Worm (Caenorhabditis elegans) whole organism, L2 larva: ENCODE measurements around the gene B0024.15.

Experiments used
- C34F6.9 ChIP-seq: fragments of 150-350 bp; optimal IDR thresholded peaks from 2 replicates; lab custom pipeline; 2014; ENCODE audit warnings: missing biosample characterization, missing genetic modification characterization
- alr-1 ChIP-seq: fragments of 150-350 bp; optimal IDR thresholded peaks from 2 replicates; lab custom pipeline; 2014; ENCODE audit warnings: missing biosample characterization, missing genetic modification characterization
- aly-2 ChIP-seq: fragments of 150-350 bp; optimal IDR thresholded peaks from 2 replicates; lab custom pipeline; 2014; ENCODE audit warnings: missing biosample characterization, missing genetic modification characterization
- ama-1 ChIP-seq: fragments of 150-350 bp; optimal IDR thresholded peaks from 2 replicates; lab custom pipeline; 2018; ENCODE audit warnings: inconsistent platforms
- blmp-1 ChIP-seq: sonication (generic microtip); optimal IDR thresholded peaks from 2 replicates; lab custom pipeline; 2017; ENCODE audit warnings: missing genetic modification characterization, mild to moderate bottlenecking, missing compliant biosample characterization, antibody characterized with exemption, moderate library complexity; ENCODE audit not compliant: insufficient read depth
- ceh-16 ChIP-seq: fragments of 150-350 bp; optimal IDR thresholded peaks from 2 replicates; lab custom pipeline; 2014; ENCODE audit warnings: missing biosample characterization, missing genetic modification characterization
- egl-27 ChIP-seq: sonication (generic microtip); optimal IDR thresholded peaks from 3 replicates; lab custom pipeline; 2017; ENCODE audit warnings: missing biosample characterization, missing genetic modification reagents, missing genetic modification characterization
- elt-1 ChIP-seq: fragments of 150-350 bp; optimal IDR thresholded peaks from 2 replicates; lab custom pipeline; 2014; ENCODE audit warnings: missing biosample characterization, missing genetic modification characterization
- elt-3 ChIP-seq: sonication (generic microtip); optimal IDR thresholded peaks from 2 replicates; lab custom pipeline; 2017; ENCODE audit warnings: missing biosample characterization, missing genetic modification characterization
- fos-1 ChIP-seq: fragments of 150-350 bp; optimal IDR thresholded peaks from 2 replicates; lab custom pipeline; 2014; ENCODE audit warnings: missing biosample characterization, missing genetic modification characterization
- lin-11 ChIP-seq: fragments of 150-350 bp; sonication (generic microtip); optimal IDR thresholded peaks from 2 replicates; lab custom pipeline; 2014; ENCODE audit warnings: missing biosample characterization, missing genetic modification characterization, inconsistent platforms, mixed read lengths
- lin-39 ChIP-seq: fragments of 150-350 bp; optimal IDR thresholded peaks from 2 replicates; lab custom pipeline; 2014; ENCODE audit warnings: missing biosample characterization, missing genetic modification reagents, missing genetic modification characterization
- lsy-2 ChIP-seq, 2 experiments: fragments of 150-350 bp in 1 of 2; sonication (generic microtip) in 1 of 2; optimal IDR thresholded peaks; 2 replicates each; lab custom pipeline; 2014 to 2017; ENCODE audit warnings: missing biosample characterization in 2 of 2, missing genetic modification characterization in 2 of 2
- mbf-1 ChIP-seq: sonication (generic microtip); optimal IDR thresholded peaks from 2 replicates; lab custom pipeline; 2017; ENCODE audit warnings: missing biosample characterization, missing genetic modification characterization
- mdl-1 ChIP-seq, 2 experiments: fragments of 150-350 bp in 1 of 2; sonication (generic microtip) in 1 of 2; optimal IDR thresholded peaks; 2 replicates each; lab custom pipeline; 2017; ENCODE audit warnings: missing biosample characterization in 2 of 2, missing genetic modification characterization in 2 of 2
- nhr-10 ChIP-seq: sonication (generic microtip); optimal IDR thresholded peaks from 2 replicates; lab custom pipeline; 2017; ENCODE audit warnings: missing biosample characterization, missing genetic modification characterization
- nhr-11 ChIP-seq: fragments of 150-350 bp; optimal IDR thresholded peaks from 2 replicates; lab custom pipeline; 2014; ENCODE audit warnings: missing biosample characterization, missing genetic modification characterization
- nhr-12 ChIP-seq: fragments of 150-350 bp; optimal IDR thresholded peaks from 2 replicates; lab custom pipeline; 2014; ENCODE audit warnings: missing biosample characterization, missing genetic modification characterization
- nhr-23 ChIP-seq: fragments of 150-350 bp; optimal IDR thresholded peaks from 2 replicates; lab custom pipeline; 2014; ENCODE audit warnings: missing biosample characterization, missing genetic modification reagents, missing genetic modification characterization
- nhr-237 ChIP-seq: fragments of 150-350 bp; optimal IDR thresholded peaks from 2 replicates; lab custom pipeline; 2014; ENCODE audit warnings: missing biosample characterization, missing genetic modification characterization
- nhr-25 ChIP-seq: fragments of 150-350 bp; sonication (generic microtip); optimal IDR thresholded peaks from 3 replicates; lab custom pipeline; 2014; ENCODE audit warnings: missing biosample characterization, missing genetic modification characterization
- peb-1 ChIP-seq: fragments of 150-350 bp; optimal IDR thresholded peaks from 2 replicates; lab custom pipeline; 2014; ENCODE audit warnings: missing biosample characterization, missing genetic modification characterization
- sem-4 ChIP-seq: fragments of 150-350 bp; optimal IDR thresholded peaks from 2 replicates; lab custom pipeline; 2014; ENCODE audit warnings: missing biosample characterization, missing genetic modification reagents, missing genetic modification characterization
- sma-3 ChIP-seq: sonication (generic microtip); optimal IDR thresholded peaks from 2 replicates; lab custom pipeline; 2016; ENCODE audit warnings: missing genetic modification reagents, missing genetic modification characterization, missing compliant biosample characterization
- sma-9 ChIP-seq, 2 experiments: fragments of 150-350 bp in 1 of 2; sonication (generic microtip) in 1 of 2; optimal IDR thresholded peaks; 2 replicates each; lab custom pipeline; 2014 to 2016; ENCODE audit warnings: missing genetic modification characterization in 2 of 2, mild to moderate bottlenecking in 1 of 2, missing biosample characterization in 1 of 2, missing compliant biosample characterization in 1 of 2, missing genetic modification reagents in 1 of 2, moderate library complexity in 1 of 2
- unc-39 ChIP-seq: fragments of 150-350 bp; optimal IDR thresholded peaks from 2 replicates; lab custom pipeline; 2014; ENCODE audit warnings: missing biosample characterization, missing genetic modification characterization
- unc-62 ChIP-seq: fragments of 150-350 bp; optimal IDR thresholded peaks from 2 replicates; lab custom pipeline; 2014; ENCODE audit warnings: missing biosample characterization, missing genetic modification reagents, missing genetic modification characterization
- ztf-1 ChIP-seq: fragments of 200-800 bp; sonication (Bioruptor generic); conservative IDR thresholded peaks from 2 replicates; pipeline ENCODE4 v1.3.6; 2022; ENCODE audit warnings: missing genetic modification characterization, missing compliant biosample characterization
- ztf-4 ChIP-seq: fragments of 150-350 bp; optimal IDR thresholded peaks from 2 replicates; lab custom pipeline; 2014; ENCODE audit warnings: missing biosample characterization, missing genetic modification characterization

B0024.15 gene

ce11 chrV:10289743-10290142 lies at the start of gene B0024.15:
B0024.15 (plus strand) TSS chrV:10290043.
- TF ChIP-seq lin-11 (tag; lab: Kevin White, UChicago) (no peak), alr-1 (tag; lab: Kevin White, UChicago) (no peak), nhr-23 (tag; lab: Kevin White, UChicago) (no peak), C34F6.9 (tag; lab: Kevin White, UChicago) (no peak), nhr-12 (tag; lab: Kevin White, UChicago) (no peak), egl-27 (tag; lab: Kevin White, UChicago) (no peak), ama-1 (lab: Kevin White, UChicago) (no peak), lin-39 (no peak), peb-1 (tag; lab: Kevin White, UChicago) (no peak), ztf-4 (tag; lab: Kevin White, UChicago) (no peak)

ce11 chrV:10241121-10241803 lies 48.6 kb upstream of the B0024.15 start, which contains the start of the genes C12D8.21 and col-148:
C12D8.21 (minus strand) TSS chrV:10241188.
col-148 (plus strand) TSS chrV:10241753.
- TF ChIP-seq aly-2 (tag; lab: Kevin White, UChicago) (no peak), nhr-10 (tag; lab: Kevin White, UChicago) (no peak), sem-4 (tag; lab: Kevin White, UChicago) (no peak), unc-39 (tag; lab: Kevin White, UChicago) (no peak), unc-62 (GFP tag; lab: Kevin White, UChicago) (no peak), sma-9 (GFP tag; optimal IDR thresholded peaks at IDR 0.05; lab: Kevin White, UChicago) (no peak), sma-9 (tag; optimal IDR thresholded peaks at IDR 0.05; lab: Kevin White, UChicago) (no peak), nhr-25 (no peak), ztf-1 (GFP tag; lab: Robert Waterston, UW) (no peak), elt-3 (tag; lab: Kevin White, UChicago) (no peak), lsy-2 (tag; optimal IDR thresholded peaks at IDR 0.05; lab: Kevin White, UChicago) (no peak), mdl-1 (tag; optimal IDR thresholded peaks at IDR 0.05; lab: Kevin White, UChicago) (no peak), fos-1 (tag; lab: Kevin White, UChicago) (no peak), nhr-23 (tag; lab: Kevin White, UChicago) (no peak)

- TF ChIP-seq sem-4 (tag; lab: Kevin White, UChicago) (no peak), ceh-16 (tag; lab: Kevin White, UChicago) (no peak), sma-9 (GFP tag; optimal IDR thresholded peaks at IDR 0.05; lab: Kevin White, UChicago) (no peak), sma-9 (tag; optimal IDR thresholded peaks at IDR 0.05; lab: Kevin White, UChicago) (no peak), nhr-11 (no peak), blmp-1 (tag; lab: Kevin White, UChicago) (no peak), elt-3 (tag; lab: Kevin White, UChicago) (no peak), elt-1 (tag; lab: Kevin White, UChicago) (no peak), nhr-237 (tag; lab: Kevin White, UChicago) (no peak), nhr-23 (tag; lab: Kevin White, UChicago) (no peak)
These were observed 46.7 kb upstream of the B0024.15 start, which contains the start of gene C12D8.9 for ce11 chrV:10243105-10243504. C12D8.9 (minus strand) TSS chrV:10243205.

- TF ChIP-seq ceh-16 (tag; lab: Kevin White, UChicago): no peak
- peak; percentile 41 for TF ChIP-seq sma-9 (GFP tag; optimal IDR thresholded peaks at IDR 0.05; lab: Kevin White, UChicago)
- no peak for TF ChIP-seq sma-9 (tag; optimal IDR thresholded peaks at IDR 0.05; lab: Kevin White, UChicago)
- TF ChIP-seq C34F6.9 (tag; lab: Kevin White, UChicago): no peak
- TF ChIP-seq mbf-1 (tag; lab: Kevin White, UChicago): no peak
- no peak for TF ChIP-seq sma-3 (GFP tag; lab: Kevin White, UChicago)
- TF ChIP-seq nhr-10 (tag; lab: Kevin White, UChicago): no peak
- TF ChIP-seq blmp-1 (tag; lab: Kevin White, UChicago): no peak
- TF ChIP-seq unc-62 (GFP tag; lab: Kevin White, UChicago): no peak
- no peak for TF ChIP-seq nhr-11
- peak; percentile 46 for TF ChIP-seq fos-1 (tag; lab: Kevin White, UChicago)
- no peak for TF ChIP-seq nhr-25
- no peak for TF ChIP-seq ama-1 (lab: Kevin White, UChicago)
These were observed 45.7 kb upstream of the B0024.15 start for ce11 chrV:10244018-10244720.
